Worm (Caenorhabditis elegans) whole organism, dauer: ENCODE measurements around the gene Y67D8B.1.
"Not testable (repeated sequence)": the region's sequence is repeated elsewhere in the genome, so short reads cannot be mapped to it uniquely, and the experiment has no call there.

ENCODE experiments used
- unc-62 ChIP-seq: sonication (generic microtip); optimal IDR thresholded peaks from 2 replicates; lab custom pipeline; 2017; ENCODE audit warnings: missing biosample characterization, missing genetic modification reagents, missing genetic modification characterization

The Y67D8B.1 gene

DNA sequence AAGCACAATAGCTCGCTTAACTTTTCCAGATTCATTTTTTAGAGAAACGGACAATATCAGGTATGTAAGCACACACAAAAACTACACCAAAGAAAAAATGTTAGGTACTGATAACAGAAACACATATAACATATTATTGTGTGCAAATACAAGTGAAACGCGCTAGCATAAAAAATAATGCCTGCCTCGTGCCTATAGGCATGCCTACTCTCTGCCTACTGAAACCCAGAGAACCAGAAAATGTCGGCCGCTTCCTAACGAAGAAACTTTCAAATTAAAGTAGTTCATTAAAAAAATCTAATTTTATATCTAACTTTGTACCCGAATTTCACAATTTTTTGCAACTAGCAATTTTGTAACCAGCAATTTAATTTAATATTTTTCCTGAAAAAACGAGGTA is at the start of gene Y67D8B.1:
Gene Y67D8B.1 (minus strand): TSS at position 101 of the 400 bp plus-strand sequence.
- TF ChIP-seq unc-62 (GFP tag; lab: Kevin White, UChicago): not testable (repeated sequence)

ce11 chrIV:3222140-3222539 is 49.7 kb upstream of the Y67D8B.1 start, which contains the start of gene Y67D8A.2:
TSS of gene Y67D8A.2 (plus strand) at chrIV:3222440.
- no peak for TF ChIP-seq unc-62 (GFP tag; lab: Kevin White, UChicago)

DNA sequence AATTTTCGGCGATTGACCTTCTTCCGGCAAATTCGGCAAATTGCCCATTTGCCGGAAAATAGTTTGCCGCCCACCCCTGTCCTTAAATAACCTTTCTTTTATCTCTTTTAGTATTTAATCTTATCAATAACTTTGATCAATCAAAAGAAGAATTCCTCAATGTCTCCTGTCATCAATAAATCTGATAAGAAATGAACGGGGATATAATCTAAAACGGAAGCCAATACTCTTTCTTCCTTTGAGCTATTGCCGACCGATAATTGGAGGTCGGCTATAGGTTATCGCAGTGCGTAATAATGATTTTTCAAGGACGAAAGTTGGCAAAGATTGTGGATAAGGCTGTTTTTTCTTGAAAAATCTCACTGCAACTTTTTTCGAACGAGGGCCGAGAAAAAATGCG is 48.7 kb upstream of the Y67D8B.1 start:
- TF ChIP-seq unc-62 (GFP tag; lab: Kevin White, UChicago): no peak

ce11 chrIV:3213426-3213825 is 41.0 kb upstream of the Y67D8B.1 start, which contains the start of gene slmp-1:
TSS of gene slmp-1 (plus strand) at chrIV:3213760.
- no peak for TF ChIP-seq unc-62 (GFP tag; lab: Kevin White, UChicago)

- TF ChIP-seq unc-62 (GFP tag; lab: Kevin White, UChicago): no peak
Measured at ce11 chrIV:3211929-3212328, 39.5 kb upstream of the Y67D8B.1 start.

- TF ChIP-seq unc-62 (GFP tag; lab: Kevin White, UChicago): no peak
Measured at ce11 chrIV:3202111-3202510, 29.7 kb upstream of the Y67D8B.1 start, which contains the start of the genes Y67D8B.3 and Y67D8B.5. TSS of gene Y67D8B.3 (minus strand) at chrIV:3202211. TSS of gene Y67D8B.5 (plus strand) at chrIV:3202343.

ce11 chrIV:3199041-3199440 is 26.6 kb upstream of the Y67D8B.1 start:
- no peak for TF ChIP-seq unc-62 (GFP tag; lab: Kevin White, UChicago)

- no peak for TF ChIP-seq unc-62 (GFP tag; lab: Kevin White, UChicago)
Measured at ce11 chrIV:3196367-3196766, 24.0 kb upstream of the Y67D8B.1 start.

ce11 chrIV:3191466-3191865 is 19.1 kb upstream of the Y67D8B.1 start, which contains the start of gene Y67D8B.2:
TSS of gene Y67D8B.2 (minus strand) at chrIV:3191566.
- no peak for TF ChIP-seq unc-62 (GFP tag; lab: Kevin White, UChicago)

ce11 chrIV:3182920-3183319 is 10.5 kb upstream of the Y67D8B.1 start:
- TF ChIP-seq unc-62 (GFP tag; lab: Kevin White, UChicago): no peak

- TF ChIP-seq unc-62 (GFP tag; lab: Kevin White, UChicago): no peak
Measured at ce11 chrIV:3176067-3176758, 3.8 kb upstream of the Y67D8B.1 start, which contains the start of gene nlp-81. TSS of gene nlp-81 (minus strand) at chrIV:3176117.

ce11 chrIV:3168656-3169216 is 3.7 kb downstream of the Y67D8B.1 start:
- TF ChIP-seq unc-62 (GFP tag; lab: Kevin White, UChicago): no peak

- TF ChIP-seq unc-62 (GFP tag; lab: Kevin White, UChicago): no peak
Measured at ce11 chrIV:3166896-3167295, 5.5 kb downstream of the Y67D8B.1 start.

DNA sequence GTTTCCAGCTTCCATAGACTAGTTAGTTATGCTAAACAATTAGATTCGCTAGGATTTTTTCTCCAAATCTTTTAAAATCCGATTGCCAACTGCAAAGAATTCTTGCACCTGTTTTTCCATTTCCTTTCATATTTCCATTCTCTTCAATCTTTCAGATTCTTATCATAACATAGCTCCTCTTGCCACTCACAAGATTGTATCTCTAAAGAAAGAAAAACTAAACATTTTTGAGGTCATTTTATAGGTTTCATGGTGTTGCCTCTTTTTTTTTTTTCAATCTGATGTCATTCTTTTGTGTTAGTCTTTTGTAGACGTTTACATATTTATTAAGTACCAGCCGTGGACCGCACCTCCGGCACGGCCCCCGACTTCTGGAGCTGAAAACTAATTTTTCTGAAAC is 7.0 kb downstream of the Y67D8B.1 start:
- TF ChIP-seq unc-62 (GFP tag; lab: Kevin White, UChicago): no peak

DNA sequence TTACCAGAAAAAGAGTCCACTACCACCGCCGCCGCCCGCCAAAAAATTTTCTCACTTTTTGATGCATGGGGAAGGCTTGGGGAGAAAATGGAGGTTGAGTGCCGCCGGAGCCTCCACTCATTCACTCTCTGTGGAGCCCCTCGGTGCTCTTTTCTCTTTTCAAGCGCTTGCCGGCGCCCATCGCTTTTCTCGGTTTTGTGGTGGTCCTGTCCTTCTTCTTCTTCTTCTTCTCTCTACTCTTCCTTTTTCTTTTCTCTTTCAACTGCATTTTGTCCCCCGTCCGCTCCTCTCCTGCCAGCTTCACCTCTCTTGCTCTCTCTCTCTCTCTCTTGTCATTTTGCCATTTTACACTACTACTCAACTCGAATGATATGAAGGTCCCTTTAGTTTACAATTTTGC is 8.8 kb downstream of the Y67D8B.1 start:
- no peak for TF ChIP-seq unc-62 (GFP tag; lab: Kevin White, UChicago)

ce11 chrIV:3160785-3161184 is 11.6 kb downstream of the Y67D8B.1 start:
- TF ChIP-seq unc-62 (GFP tag; lab: Kevin White, UChicago): no peak

DNA sequence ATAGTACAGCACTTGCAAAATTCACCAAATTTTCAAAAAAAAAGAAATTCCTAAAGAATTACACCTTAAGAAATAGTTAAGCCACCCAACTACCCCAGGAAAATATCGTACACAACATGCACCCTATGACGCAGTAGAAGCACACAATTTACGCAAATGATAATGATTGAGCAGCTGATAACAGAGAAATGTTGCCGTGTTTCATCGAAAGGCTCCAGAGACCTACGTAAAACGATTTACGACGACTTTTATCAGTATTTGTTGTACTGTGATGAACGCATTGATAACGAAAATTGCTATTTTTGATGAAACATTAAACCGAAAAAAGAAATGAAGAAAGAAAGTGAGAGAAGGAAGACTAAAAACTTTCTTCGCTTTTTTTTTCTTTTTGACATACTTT is 14.2 kb downstream of the Y67D8B.1 start:
- no peak for TF ChIP-seq unc-62 (GFP tag; lab: Kevin White, UChicago)
